Fruit fly (Drosophila melanogaster): Measurements from ENCODE around the gene CG17681.

CG17681 gene

dm6 chr2L:18141471-18142345, 11.2 kb upstream of the CG17681 start (continued):
- TF ChIP-seq Hr78 (GFP tag; optimal IDR thresholded peaks at IDR 0.05) (no peak), Sox102F (GFP tag; optimal IDR thresholded peaks at IDR 0.05) (peak; percentile 79)

- TF ChIP-seq row (GFP tag; IDR thresholded peaks at IDR 0.05) (no peak), CG42726 (GFP tag; IDR thresholded peaks at IDR 0.05; ENCODE audit: partially characterized antibody) (0 out of 2 replicates have a peak, but pooled peaks have one; percentile 12), Bgb (GFP tag; IDR thresholded peaks at IDR 0.05; ENCODE audit: partially characterized antibody) (no peak), gcm (GFP tag; optimal IDR thresholded peaks at IDR 0.05) (no peak), CG10209 (GFP tag; optimal IDR thresholded peaks at IDR 0.05) (no peak), MESR4 (GFP tag; optimal IDR thresholded peaks at IDR 0.05) (no peak), Dll (GFP tag; IDR thresholded peaks at IDR 0.05; ENCODE audit: partially characterized antibody) (no peak), dmrt99B (tag; optimal IDR thresholded peaks at IDR 0.05) (no peak), Med (GFP tag) (peak; percentile 41)
These were observed 9.7 kb upstream of the CG17681 start for dm6 chr2L:18143176-18143575.

dm6 chr2L:18144268-18144834, 8.6 kb upstream of the CG17681 start:
- no peak for TF ChIP-seq CG31365 (tag; optimal IDR thresholded peaks at IDR 0.05)
- TF ChIP-seq CG5953 (GFP tag; IDR thresholded peaks at IDR 0.05) = no peak
- TF ChIP-seq CG17568 (GFP tag; optimal IDR thresholded peaks at IDR 0.05) = no peak
- no peak for TF ChIP-seq Meics (GFP tag; optimal IDR thresholded peaks at IDR 0.05)
- no peak for TF ChIP-seq klu (GFP tag; IDR thresholded peaks at IDR 0.05)
- TF ChIP-seq prd (optimal IDR thresholded peaks at IDR 0.05) = no peak
- TF ChIP-seq prd (GFP tag; IDR thresholded peaks at IDR 0.05) = no peak
- TF ChIP-seq CG2120 (GFP tag; optimal IDR thresholded peaks at IDR 0.05) = no peak
- no peak for TF ChIP-seq NK7.1 (GFP tag; optimal IDR thresholded peaks at IDR 0.05)
- TF ChIP-seq Oaz (GFP tag; IDR thresholded peaks at IDR 0.05) = no peak
- TF ChIP-seq Camta (GFP tag; optimal IDR thresholded peaks at IDR 0.05) = no peak
- TF ChIP-seq D (optimal IDR thresholded peaks at IDR 0.05) = no peak
- TF ChIP-seq D (GFP tag; optimal IDR thresholded peaks at IDR 0.05) = no peak
- no peak for TF ChIP-seq HmgD (GFP tag; optimal IDR thresholded peaks at IDR 0.05)
- no peak for TF ChIP-seq CG5245 (GFP tag; optimal IDR thresholded peaks at IDR 0.05)
- no peak for TF ChIP-seq NC2α (GFP tag; optimal IDR thresholded peaks at IDR 0.05)
- TF ChIP-seq sd (tag; optimal IDR thresholded peaks at IDR 0.05) = peak; percentile 24
- peak in 2 of 3 experiments; percentile 62 to 84 for TF ChIP-seq Stat92E (GFP tag; optimal IDR thresholded peaks at IDR 0.05)
- TF ChIP-seq CG12744 (GFP tag; optimal IDR thresholded peaks at IDR 0.05) = no peak
- no peak for TF ChIP-seq CG4360 (GFP tag; IDR thresholded peaks at IDR 0.05)
- TF ChIP-seq CG10565 (GFP tag; optimal IDR thresholded peaks at IDR 0.05) = no peak
- TF ChIP-seq CG5180 (GFP tag; optimal IDR thresholded peaks at IDR 0.05) = no peak
- TF ChIP-seq sug (tag; optimal IDR thresholded peaks at IDR 0.05) = no peak
- TF ChIP-seq pita (GFP tag; optimal IDR thresholded peaks at IDR 0.05) = no peak
- TF ChIP-seq exex (tag; optimal IDR thresholded peaks at IDR 0.05) = peak; percentile 73
- no peak for TF ChIP-seq HmgZ (tag; optimal IDR thresholded peaks at IDR 0.05)
- TF ChIP-seq so (GFP tag; IDR thresholded peaks at IDR 0.05) = no peak
- no peak for TF ChIP-seq unpg (GFP tag; optimal IDR thresholded peaks at IDR 0.05)
- TF ChIP-seq nerfin-1 (tag; optimal IDR thresholded peaks at IDR 0.05) = no peak
- no peak for TF ChIP-seq crp (GFP tag; optimal IDR thresholded peaks at IDR 0.05)
- TF ChIP-seq ftz-f1 (GFP tag; optimal IDR thresholded peaks at IDR 0.05) = peak; percentile 16
- no peak for TF ChIP-seq CG14710 (tag; optimal IDR thresholded peaks at IDR 0.05)
- no peak for TF ChIP-seq lov (optimal IDR thresholded peaks at IDR 0.05)
- no peak for TF ChIP-seq lov (GFP tag; IDR thresholded peaks at IDR 0.05)

All from whole organism, embryonic.